Fruit fly (Drosophila melanogaster) whole organism, wandering third instar larva: ENCODE data around the gene CG31091.

Experiments
- Hr78 ChIP-seq: fragments of >200 bp; optimal IDR thresholded peaks from 2 replicates; lab custom pipeline; 2017; ENCODE audit warnings: missing biosample characterization, missing genetic modification characterization
- Hr83 ChIP-seq: fragments of 200-300 bp; sonication (Bioruptor generic); optimal IDR thresholded peaks from 2 replicates; lab custom pipeline; 2016; ENCODE audit warnings: missing biosample characterization, mild to moderate bottlenecking, missing genetic modification characterization, moderate library complexity; ENCODE audit not compliant: poor library complexity, severe bottlenecking
- pan ChIP-seq: fragments of >200 bp; optimal IDR thresholded peaks from 2 replicates; lab custom pipeline; 2017
- sv ChIP-seq: fragments of 200-800 bp; sonication (Bioruptor generic); optimal IDR thresholded peaks from 3 replicates; lab custom pipeline; 2016; ENCODE audit warnings: missing biosample characterization, missing genetic modification characterization

- TF ChIP-seq Hr83 (GFP tag; lab: Kevin White, UChicago) (no peak), sv (GFP tag; lab: Kevin White, UChicago) (no peak), Hr78 (GFP tag; lab: Kevin White, UChicago) (no peak), pan (lab: Kevin White, UChicago) (no peak)
Measured at dm6 chr3R:25897176-25897575, 2.5 kb upstream of the CG31091 start, which contains the start of gene Mco3.
